Fruit fly (Drosophila melanogaster): Measurements from ENCODE around the gene yip2.

dm6 chr2L:9908468-9908967, 6.5 kb upstream of the yip2 start, which contains the start of gene CG13124:
- TF ChIP-seq h (GFP tag; optimal IDR thresholded peaks at IDR 0.05) (peak; percentile 27), ey (GFP tag; optimal IDR thresholded peaks at IDR 0.05) (no peak), Hr83 (GFP tag; optimal IDR thresholded peaks at IDR 0.05; ENCODE audit: poor library complexity, severe bottlenecking) (no peak)

All from whole organism, wandering third instar larva.